Worm (Caenorhabditis elegans) whole organism, L1 larva: Measurements from ENCODE around the gene C51E3.9.

Experiments used
- ama-1 ChIP-seq: fragments of 150-350 bp; optimal IDR thresholded peaks from 2 replicates; lab custom pipeline; 2014
- dpl-1 ChIP-seq, 3 experiments: fragments of 150-350 bp in 2 of 3; sonication (generic microtip) in 1 of 3; optimal IDR thresholded peaks; 2 replicates each; lab custom pipeline; 2014 to 2017; ENCODE audit warnings: missing biosample characterization in 3 of 3, missing genetic modification characterization in 3 of 3, missing genetic modification reagents in 3 of 3
- ets-5 ChIP-seq: fragments of 200-800 bp; sonication (Bioruptor generic); IDR thresholded peaks from 2 replicates; pipeline ENCODE4 v1.3.6; 2022; ENCODE audit warnings: missing genetic modification characterization, missing compliant biosample characterization
- fkh-10 ChIP-seq: sonication (generic microtip); optimal IDR thresholded peaks from 2 replicates; lab custom pipeline; 2017; ENCODE audit warnings: missing biosample characterization, missing genetic modification reagents, missing genetic modification characterization
- lin-13 ChIP-seq: fragments of 150-350 bp; optimal IDR thresholded peaks from 2 replicates; lab custom pipeline; 2014; ENCODE audit warnings: missing biosample characterization, missing genetic modification reagents, missing genetic modification characterization
- lin-35 ChIP-seq, 2 experiments: fragments of 150-350 bp; optimal IDR thresholded peaks; 2 replicates each; lab custom pipeline; 2014; ENCODE audit warnings: missing biosample characterization in 2 of 2, missing genetic modification characterization in 2 of 2, missing genetic modification reagents in 2 of 2
- mab-9 ChIP-seq: fragments of 200-800 bp; sonication (Bioruptor generic); IDR thresholded peaks from 2 replicates; pipeline ENCODE4 v1.3.6; 2022; ENCODE audit warnings: missing genetic modification reagents, missing genetic modification characterization, missing compliant biosample characterization
- pax-3 ChIP-seq: fragments of 200-800 bp; sonication (Bioruptor generic); optimal IDR thresholded peaks from 2 replicates; lab custom pipeline; 2018; ENCODE audit warnings: mild to moderate bottlenecking, missing genetic modification characterization, moderate library complexity, missing compliant biosample characterization
- skn-1 ChIP-seq: fragments of 150-350 bp; optimal IDR thresholded peaks from 2 replicates; lab custom pipeline; 2014; ENCODE audit warnings: missing biosample characterization, missing genetic modification characterization
- sox-4 ChIP-seq: sonication (generic microtip); optimal IDR thresholded peaks from 2 replicates; lab custom pipeline; 2016; ENCODE audit warnings: missing genetic modification characterization, missing compliant biosample characterization
- unc-62 ChIP-seq: fragments of 150-350 bp; optimal IDR thresholded peaks from 2 replicates; lab custom pipeline; 2014; ENCODE audit warnings: missing biosample characterization, missing genetic modification reagents, missing genetic modification characterization
- unc-86 ChIP-seq: sonication (generic microtip); optimal IDR thresholded peaks from 2 replicates; lab custom pipeline; 2016; ENCODE audit warnings: missing genetic modification characterization, missing compliant biosample characterization
- xbp-1 ChIP-seq: sonication (generic microtip); optimal IDR thresholded peaks from 2 replicates; lab custom pipeline; 2016; ENCODE audit warnings: missing genetic modification characterization, missing compliant biosample characterization

- TF ChIP-seq sox-4 (tag; lab: Kevin White, UChicago) (no peak), dpl-1 (GFP tag; optimal IDR thresholded peaks at IDR 0.05; lab: Kevin White, UChicago) (no peak), ets-5 (GFP tag; lab: Robert Waterston, UW) (no peak), skn-1 (tag; lab: Kevin White, UChicago) (no peak), unc-86 (no peak), xbp-1 (tag; lab: Kevin White, UChicago) (no peak), ama-1 (lab: Kevin White, UChicago) (no peak), unc-62 (GFP tag; lab: Kevin White, UChicago) (no peak), fkh-10 (no peak), lin-13 (GFP tag; lab: Kevin White, UChicago) (no peak), pax-3 (tag; lab: Kevin White, UChicago) (no peak), mab-9 (GFP tag; lab: Robert Waterston, UW) (no peak), lin-35 (GFP tag; optimal IDR thresholded peaks at IDR 0.05; lab: Kevin White, UChicago) (no peak)
Observed at ce11 chrV:10117465-10117864, 28.3 kb upstream of the C51E3.9 start, which contains the start of gene C08B6.5.
